Fruit fly (Drosophila melanogaster) whole organism, prepupa: ENCODE data around the gene CG13028.

Experiments
- CG10631 ChIP-seq: fragments of 200-800 bp; sonication (Bioruptor generic); optimal IDR thresholded peaks from 2 replicates; lab custom pipeline; 2016; ENCODE audit warnings: missing biosample characterization, missing genetic modification characterization
- CG11762 ChIP-seq: fragments of 200-800 bp; sonication (Bioruptor generic); optimal IDR thresholded peaks from 3 replicates; lab custom pipeline; 2016; ENCODE audit warnings: missing biosample characterization, missing genetic modification characterization; ENCODE audit not compliant: insufficient read depth
- CG15336 ChIP-seq: fragments of 200-800 bp; sonication (Bioruptor generic); IDR thresholded peaks from 2 replicates; pipeline ENCODE4 v1.3.6; 2022; ENCODE audit warnings: missing biosample characterization, missing genetic modification characterization
- CG1621 ChIP-seq: fragments of 200-800 bp; sonication (Bioruptor generic); optimal IDR thresholded peaks from 3 replicates; lab custom pipeline; 2018; ENCODE audit warnings: missing biosample characterization, mild to moderate bottlenecking, missing genetic modification characterization
- CG3032 ChIP-seq: fragments of 200-800 bp; optimal IDR thresholded peaks from 2 replicates; lab custom pipeline; 2019; ENCODE audit warnings: missing biosample characterization, mild to moderate bottlenecking, missing genetic modification characterization, moderate library complexity
- CG32006 ChIP-seq: fragments of 200-800 bp; sonication (Bioruptor generic); optimal IDR thresholded peaks from 3 replicates; lab custom pipeline; 2017; ENCODE audit warnings: missing biosample characterization, mild to moderate bottlenecking, missing genetic modification characterization
- CG3919 ChIP-seq: fragments of 200-800 bp; sonication (Bioruptor generic); optimal IDR thresholded peaks from 3 replicates; lab custom pipeline; 2016; ENCODE audit warnings: missing biosample characterization, missing genetic modification characterization
- CG4318 ChIP-seq: fragments of 200-800 bp; sonication (Bioruptor generic); optimal IDR thresholded peaks from 3 replicates; lab custom pipeline; 2017; ENCODE audit warnings: missing biosample characterization, mild to moderate bottlenecking, missing genetic modification characterization
- CG6163 ChIP-seq: fragments of 200-800 bp; sonication (Bioruptor generic); IDR thresholded peaks from 3 replicates; pipeline ENCODE4 v1.3.6; 2022; ENCODE audit warnings: missing biosample characterization, missing genetic modification characterization
- CG6276 ChIP-seq: fragments of 200-800 bp; sonication (Bioruptor generic); optimal IDR thresholded peaks from 2 replicates; lab custom pipeline; 2017; ENCODE audit warnings: missing biosample characterization, mild to moderate bottlenecking, missing genetic modification characterization
- CG6808 ChIP-seq: fragments of 200-800 bp; sonication (Bioruptor generic); optimal IDR thresholded peaks from 3 replicates; lab custom pipeline; 2017; ENCODE audit warnings: missing biosample characterization, missing genetic modification characterization, mild to moderate bottlenecking, moderate library complexity, missing genetic modification reagents
- CG6854 ChIP-seq: fragments of 200-800 bp; sonication (Bioruptor generic); optimal IDR thresholded peaks from 2 replicates; lab custom pipeline; 2017; ENCODE audit warnings: missing biosample characterization, mild to moderate bottlenecking, missing genetic modification characterization
- CG7368 ChIP-seq: fragments of 200-800 bp; sonication (Bioruptor generic); optimal IDR thresholded peaks from 3 replicates; lab custom pipeline; 2016; ENCODE audit warnings: missing biosample characterization, missing genetic modification characterization
- CG8632 ChIP-seq: fragments of 200-800 bp; sonication (Bioruptor generic); optimal IDR thresholded peaks from 3 replicates; lab custom pipeline; 2016; ENCODE audit warnings: missing biosample characterization, missing genetic modification characterization
- CG9139 ChIP-seq: fragments of 200-800 bp; sonication (Bioruptor generic); optimal IDR thresholded peaks from 3 replicates; lab custom pipeline; 2017; ENCODE audit warnings: missing biosample characterization, mild to moderate bottlenecking, missing genetic modification characterization
- Eip78C ChIP-seq: fragments of 200-800 bp; sonication (Bioruptor generic); peaks from one replicate; lab custom pipeline; 2016; ENCODE audit warnings: missing biosample characterization, missing genetic modification characterization
- Eip93F ChIP-seq: fragments of 200-800 bp; sonication (Bioruptor generic); optimal IDR thresholded peaks from 2 replicates; lab custom pipeline; 2016; ENCODE audit warnings: missing biosample characterization, mild to moderate bottlenecking, missing genetic modification characterization
- Ets21C ChIP-seq: fragments of 200-800 bp; sonication (Bioruptor generic); optimal IDR thresholded peaks from 3 replicates; lab custom pipeline; 2016; ENCODE audit warnings: missing biosample characterization, missing genetic modification characterization
- Ets96B ChIP-seq: fragments of 200-800 bp; optimal IDR thresholded peaks from 2 replicates; lab custom pipeline; 2019; ENCODE audit warnings: missing biosample characterization, mild to moderate bottlenecking, missing genetic modification characterization, moderate library complexity
- Gug ChIP-seq: fragments of 200-800 bp; sonication (Bioruptor generic); IDR thresholded peaks from 2 replicates; pipeline ENCODE4 v1.3.6; 2022; ENCODE audit warnings: missing biosample characterization, missing genetic modification characterization
- Hr38 ChIP-seq: sonication (Bioruptor generic); optimal IDR thresholded peaks from 2 replicates; lab custom pipeline; 2016; ENCODE audit warnings: missing biosample characterization, missing genetic modification characterization
- Hr39 ChIP-seq: fragments of 200-800 bp; sonication (Bioruptor generic); optimal IDR thresholded peaks from 2 replicates; lab custom pipeline; 2016; ENCODE audit warnings: missing biosample characterization, missing genetic modification characterization
- Smox ChIP-seq: fragments of 200-800 bp; sonication (Bioruptor generic); optimal IDR thresholded peaks from 3 replicates; lab custom pipeline; 2016; ENCODE audit warnings: missing biosample characterization, missing genetic modification characterization
- Sox102F ChIP-seq: fragments of 200-800 bp; sonication (Bioruptor generic); optimal IDR thresholded peaks from 2 replicates; lab custom pipeline; 2016; ENCODE audit warnings: missing biosample characterization, mild to moderate bottlenecking, missing genetic modification characterization
- Sox14 ChIP-seq: fragments of 200-800 bp; sonication (Bioruptor generic); optimal IDR thresholded peaks from 3 replicates; lab custom pipeline; 2016; ENCODE audit warnings: missing biosample characterization, missing genetic modification characterization
- Sox15 ChIP-seq: fragments of 200-800 bp; sonication (Bioruptor generic); optimal IDR thresholded peaks from 3 replicates; lab custom pipeline; 2016; ENCODE audit warnings: missing biosample characterization, missing genetic modification characterization
- achi ChIP-seq: fragments of 200-800 bp; sonication (Bioruptor generic); optimal IDR thresholded peaks from 3 replicates; lab custom pipeline; 2016; ENCODE audit warnings: missing biosample characterization, missing genetic modification characterization
- acj6 ChIP-seq: fragments of 200-800 bp; sonication (Bioruptor generic); optimal IDR thresholded peaks from 3 replicates; lab custom pipeline; 2016; ENCODE audit warnings: missing biosample characterization, missing genetic modification characterization
- cyc ChIP-seq: fragments of 200-800 bp; sonication (Bioruptor generic); optimal IDR thresholded peaks from 3 replicates; lab custom pipeline; 2016; ENCODE audit warnings: missing biosample characterization, missing genetic modification characterization
- dac ChIP-seq: fragments of 200-800 bp; sonication (Bioruptor generic); optimal IDR thresholded peaks from 2 replicates; lab custom pipeline; 2017; ENCODE audit warnings: missing biosample characterization, mild to moderate bottlenecking, missing genetic modification characterization
- dsx ChIP-seq: fragments of 200-800 bp; optimal IDR thresholded peaks from 3 replicates; lab custom pipeline; 2019; ENCODE audit warnings: missing biosample characterization, mild to moderate bottlenecking, missing genetic modification characterization, moderate library complexity; ENCODE audit not compliant: poor library complexity, severe bottlenecking
- eg ChIP-seq: fragments of 200-800 bp; sonication (Bioruptor generic); IDR thresholded peaks from 3 replicates; pipeline ENCODE4 v1.3.6; 2022; ENCODE audit warnings: missing biosample characterization, missing genetic modification characterization
- esn ChIP-seq: fragments of 200-800 bp; sonication (Bioruptor generic); optimal IDR thresholded peaks from 2 replicates; lab custom pipeline; 2016; ENCODE audit warnings: missing biosample characterization, mild to moderate bottlenecking, missing genetic modification characterization, moderate library complexity
- fd85E ChIP-seq: fragments of 200-800 bp; sonication (Bioruptor generic); optimal IDR thresholded peaks from 3 replicates; lab custom pipeline; 2016; ENCODE audit warnings: missing biosample characterization, missing genetic modification characterization
- fkh ChIP-seq: fragments of 200-800 bp; sonication (Bioruptor generic); optimal IDR thresholded peaks from 3 replicates; lab custom pipeline; 2017; ENCODE audit warnings: missing biosample characterization, mild to moderate bottlenecking, missing genetic modification characterization, moderate library complexity
- lz ChIP-seq: fragments of 200-800 bp; sonication (Bioruptor generic); optimal IDR thresholded peaks from 3 replicates; lab custom pipeline; 2016; ENCODE audit warnings: missing biosample characterization, missing genetic modification characterization
- net ChIP-seq: fragments of 200-800 bp; sonication (Bioruptor generic); optimal IDR thresholded peaks from 3 replicates; lab custom pipeline; 2016; ENCODE audit warnings: missing biosample characterization, missing genetic modification characterization
- pdm3 ChIP-seq: fragments of 200-800 bp; sonication (Bioruptor generic); optimal IDR thresholded peaks from 3 replicates; lab custom pipeline; 2016; ENCODE audit warnings: missing biosample characterization, missing genetic modification characterization
- salr ChIP-seq, 2 experiments: fragments of 200-800 bp; sonication (Bioruptor generic); optimal IDR thresholded peaks; 3 replicates each; lab custom pipeline; 2016 to 2018; ENCODE audit warnings: missing biosample characterization in 2 of 2, missing genetic modification characterization in 2 of 2, mild to moderate bottlenecking in 1 of 2
- spab ChIP-seq: fragments of 200-800 bp; sonication (Bioruptor generic); optimal IDR thresholded peaks from 2 replicates; lab custom pipeline; 2017; ENCODE audit warnings: missing biosample characterization, mild to moderate bottlenecking, missing genetic modification characterization, missing genetic modification reagents
- ss ChIP-seq, 2 experiments: fragments of 200-800 bp; sonication (Bioruptor generic); optimal IDR thresholded peaks; 2 replicates in 1 of 2; 3 replicates in 1 of 2; lab custom pipeline; 2017 to 2018; ENCODE audit warnings: mild to moderate bottlenecking in 2 of 2, missing biosample characterization in 2 of 2, missing genetic modification characterization in 2 of 2, moderate library complexity in 1 of 2
- svp ChIP-seq: fragments of 200-800 bp; sonication (Bioruptor generic); peaks from one replicate; lab custom pipeline; 2016; ENCODE audit warnings: missing biosample characterization, missing genetic modification characterization
- vri ChIP-seq: fragments of 200-800 bp; sonication (Bioruptor generic); optimal IDR thresholded peaks from 3 replicates; lab custom pipeline; 2016; ENCODE audit warnings: missing biosample characterization, mild to moderate bottlenecking, missing genetic modification characterization

Gene CG13028

DNA sequence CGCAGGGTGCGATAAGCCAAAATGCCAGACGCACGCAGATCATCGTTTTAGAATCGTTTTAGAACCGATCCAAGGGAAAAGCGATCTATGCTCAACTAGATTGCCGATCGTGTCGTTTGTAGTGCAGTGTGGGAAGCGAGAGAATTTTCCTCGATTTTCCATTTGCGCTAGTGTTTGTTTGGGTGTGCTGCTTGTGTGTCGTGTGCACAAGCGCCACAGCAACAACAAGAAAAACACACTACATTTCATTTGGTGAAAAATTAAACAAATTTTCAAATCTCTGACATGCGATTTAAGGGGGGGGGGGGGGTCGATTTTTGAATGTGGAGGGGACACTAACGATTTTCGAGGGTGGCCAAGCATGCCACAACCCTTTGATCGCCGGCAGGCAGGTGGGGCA is 12.6 kb upstream of the CG13028 start:
- TF ChIP-seq Sox15 (GFP tag; lab: Kevin White, UChicago), result no peak
- TF ChIP-seq Eip93F (GFP tag; lab: Kevin White, UChicago), result no peak
- TF ChIP-seq vri (GFP tag; lab: Kevin White, UChicago), result no peak
- no peak for TF ChIP-seq Smox (GFP tag; lab: Kevin White, UChicago)
- TF ChIP-seq Sox14 (GFP tag; lab: Kevin White, UChicago), result no peak
- no peak for TF ChIP-seq CG6276
- no peak for TF ChIP-seq acj6 (GFP tag; lab: Kevin White, UChicago)
- TF ChIP-seq CG11762 (GFP tag; lab: Kevin White, UChicago), result no peak
- no peak for TF ChIP-seq CG6854 (GFP tag; lab: Kevin White, UChicago)
- TF ChIP-seq spab (GFP tag; lab: Kevin White, UChicago), result no peak
- TF ChIP-seq CG3919 (GFP tag; lab: Kevin White, UChicago), result no peak
- TF ChIP-seq ss (GFP tag; optimal IDR thresholded peaks at IDR 0.05; lab: Kevin White, UChicago), result no peak
- no peak for TF ChIP-seq CG6163 (GFP tag; lab: Robert Waterston, UW)

DNA sequence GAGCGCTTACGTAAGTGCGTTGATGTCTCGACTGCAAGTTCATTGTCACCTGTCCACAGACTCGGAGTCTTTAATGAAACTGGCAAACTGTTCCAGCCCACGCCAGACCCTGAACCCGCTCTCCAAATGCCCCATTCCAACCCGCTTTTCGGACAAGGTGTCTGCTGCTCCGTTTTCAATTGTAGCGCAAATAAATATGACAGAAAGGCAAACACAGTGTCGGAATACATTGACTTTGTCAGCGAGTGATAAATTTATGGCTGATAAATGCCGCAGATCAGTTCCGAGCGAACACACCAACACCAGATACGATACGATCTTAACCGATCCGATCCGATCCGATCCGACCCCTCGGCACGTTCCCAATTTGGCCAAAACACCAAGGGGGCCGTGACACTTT is 8.9 kb upstream of the CG13028 start:
- peak; percentile 18 for TF ChIP-seq CG7368 (GFP tag; lab: Kevin White, UChicago)
- peak; percentile 5 for TF ChIP-seq CG6808 (GFP tag; lab: Kevin White, UChicago)
- peak; percentile 70 for TF ChIP-seq vri (GFP tag; lab: Kevin White, UChicago)
- TF ChIP-seq fd85E, result no peak
- peak; percentile 59 for TF ChIP-seq fkh
- peak; percentile 55 for TF ChIP-seq Eip78C (GFP tag; lab: Kevin White, UChicago)
- no peak for TF ChIP-seq CG10631 (GFP tag; lab: Kevin White, UChicago)
- TF ChIP-seq ss (GFP tag; optimal IDR thresholded peaks at IDR 0.05; lab: Kevin White, UChicago), result peak in 1 of 2 experiments; percentile 6

DNA sequence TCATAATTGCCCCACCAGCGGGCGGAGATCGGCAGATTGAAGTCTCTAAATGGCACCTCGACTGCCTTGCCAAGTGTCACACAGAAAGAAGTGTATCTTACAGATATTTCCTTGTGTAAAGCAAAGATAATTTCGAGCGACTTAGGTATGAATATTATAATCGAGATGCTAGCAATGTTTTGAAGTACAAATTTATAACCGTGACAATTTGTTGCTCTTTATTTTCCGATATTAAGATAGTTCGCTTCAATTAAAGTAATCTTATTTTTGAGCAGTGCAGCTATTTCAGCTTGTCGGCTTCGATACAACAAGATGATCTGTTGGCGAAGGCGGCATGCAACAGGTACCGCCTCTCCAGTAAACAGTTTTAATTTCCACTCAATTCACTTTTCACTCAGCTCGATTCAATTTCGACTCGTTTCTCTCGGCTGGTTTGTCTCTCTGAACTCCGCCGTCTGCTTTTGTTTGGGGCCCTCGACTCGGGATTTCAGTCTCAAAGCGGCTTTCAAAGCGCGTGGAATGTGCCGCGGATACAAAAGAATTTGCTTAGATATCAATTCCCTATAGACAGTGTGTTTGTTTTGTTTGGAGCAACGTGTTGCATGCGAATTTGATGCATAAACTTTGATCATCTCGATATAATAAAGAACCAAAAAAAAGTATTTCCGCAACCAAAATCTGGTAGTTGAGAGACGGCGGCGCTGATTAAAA is 7.1 kb upstream of the CG13028 start:
- TF ChIP-seq CG11762 (GFP tag; lab: Kevin White, UChicago), result peak; percentile 73
- peak; percentile 54 for TF ChIP-seq esn
- TF ChIP-seq lz (GFP tag; lab: Kevin White, UChicago), result peak; percentile 5
- TF ChIP-seq CG10631 (GFP tag; lab: Kevin White, UChicago), result peak; percentile 73
- TF ChIP-seq CG4318, result peak; percentile 80
- no peak for TF ChIP-seq svp (GFP tag; lab: Kevin White, UChicago)
- TF ChIP-seq CG32006, result peak; percentile 91
- peak; percentile 59 for TF ChIP-seq CG9139 (GFP tag; lab: Kevin White, UChicago)
- peak; percentile 53 to 82 for TF ChIP-seq ss (GFP tag; optimal IDR thresholded peaks at IDR 0.05; lab: Kevin White, UChicago)
- peak; percentile 37 for TF ChIP-seq cyc (GFP tag; lab: Kevin White, UChicago)
- TF ChIP-seq dsx (GFP tag; lab: Kevin White, UChicago), result peak; percentile 67
- no peak for TF ChIP-seq Eip93F (GFP tag; lab: Kevin White, UChicago)
- TF ChIP-seq Ets96B (tag; lab: Kevin White, UChicago), result peak; percentile 81
- no peak for TF ChIP-seq Smox (GFP tag; lab: Kevin White, UChicago)
- TF ChIP-seq achi, result peak; percentile 78
- TF ChIP-seq CG1621, result peak; percentile 51
- peak; percentile 67 for TF ChIP-seq dac
- TF ChIP-seq fkh, result peak; percentile 10
- TF ChIP-seq vri (GFP tag; lab: Kevin White, UChicago), result no peak
- peak; percentile 71 for TF ChIP-seq CG7368 (GFP tag; lab: Kevin White, UChicago)
- peak; percentile 26 for TF ChIP-seq Sox102F
- TF ChIP-seq CG8632 (GFP tag; lab: Kevin White, UChicago), result peak; percentile 58
- peak; percentile 70 for TF ChIP-seq Sox14 (GFP tag; lab: Kevin White, UChicago)
- TF ChIP-seq eg (GFP tag; lab: Robert Waterston, UW), result peak; percentile 91
- peak; percentile 24 for TF ChIP-seq Hr39 (GFP tag; lab: Kevin White, UChicago)
- no peak for TF ChIP-seq Ets21C
- no peak for TF ChIP-seq CG6854 (GFP tag; lab: Kevin White, UChicago)
- TF ChIP-seq Hr38 (GFP tag; lab: Kevin White, UChicago), result no peak
- TF ChIP-seq acj6 (GFP tag; lab: Kevin White, UChicago), result peak; percentile 78
- peak; percentile 82 for TF ChIP-seq pdm3
- TF ChIP-seq Eip78C (GFP tag; lab: Kevin White, UChicago), result peak; percentile 94
- peak; percentile 83 for TF ChIP-seq Gug (GFP tag; lab: Robert Waterston, UW)
- peak; percentile 89 for TF ChIP-seq CG15336 (GFP tag; lab: Robert Waterston, UW)
- peak; percentile 81 for TF ChIP-seq net
- peak; percentile 35 to 83 for TF ChIP-seq salr (GFP tag; optimal IDR thresholded peaks at IDR 0.05; lab: Kevin White, UChicago)
- TF ChIP-seq CG3032 (tag; lab: Kevin White, UChicago), result peak; percentile 74
- peak; percentile 89 for TF ChIP-seq CG3919 (GFP tag; lab: Kevin White, UChicago)
- TF ChIP-seq spab (GFP tag; lab: Kevin White, UChicago), result peak; percentile 82
